Worm (Caenorhabditis elegans): ENCODE measurements around the gene K04G11.1.

The K04G11.1 gene

ce11 chrX:14324289-14324688 is 11.0 kb upstream of the K04G11.1 start (continued):
- no peak for TF ChIP-seq C06A6.2 (GFP tag; conservative IDR thresholded peaks at IDR 0.05)
- no peak for TF ChIP-seq sdz-38 (tag; optimal IDR thresholded peaks at IDR 0.05)
- TF ChIP-seq ztf-25 (GFP tag; IDR thresholded peaks at IDR 0.05), result no peak
- no peak for TF ChIP-seq F52B5.7 (tag; optimal IDR thresholded peaks at IDR 0.05)
- peak; percentile 41; the same call in 1 of the 2 replicates for TF ChIP-seq rcor-1 (GFP tag; IDR thresholded peaks at IDR 0.05)
- no peak for TF ChIP-seq akir-1 (GFP tag; optimal IDR thresholded peaks at IDR 0.05)
- TF ChIP-seq F49E8.2 (tag; optimal IDR thresholded peaks at IDR 0.05; ENCODE audit: insufficient read depth), result no peak
- no peak for TF ChIP-seq zim-3 (tag; optimal IDR thresholded peaks at IDR 0.05)
- TF ChIP-seq chd-7 (tag; optimal IDR thresholded peaks at IDR 0.05), result no peak
- TF ChIP-seq lsl-1 (GFP tag; optimal IDR thresholded peaks at IDR 0.05), result no peak
- TF ChIP-seq tlf-1 (GFP tag; optimal IDR thresholded peaks at IDR 0.05), result no peak
- TF ChIP-seq ekl-4 (GFP tag; IDR thresholded peaks at IDR 0.05), result no peak
- TF ChIP-seq rpc-1 (optimal IDR thresholded peaks at IDR 0.05), result no peak
- TF ChIP-seq rpc-1 (tag; optimal IDR thresholded peaks at IDR 0.05), result peak; percentile 14
- peak; percentile 97 for TF ChIP-seq snpc-1.1 (tag; optimal IDR thresholded peaks at IDR 0.05; ENCODE audit: insufficient read depth)
- no peak for TF ChIP-seq ztf-28 (GFP tag; IDR thresholded peaks at IDR 0.05)
- TF ChIP-seq let-607 (tag; optimal IDR thresholded peaks at IDR 0.05), result no peak
- TF ChIP-seq ztf-22 (GFP tag; optimal IDR thresholded peaks at IDR 0.05), result no peak
- TF ChIP-seq mes-4 (tag; optimal IDR thresholded peaks at IDR 0.05), result no peak
- peak; percentile 62; the same call in 1 of the 2 replicates for TF ChIP-seq madf-6 (GFP tag; IDR thresholded peaks at IDR 0.05)
- TF ChIP-seq sptf-2 (GFP tag; optimal IDR thresholded peaks at IDR 0.05), result no peak
- TF ChIP-seq pbrm-1 (GFP tag; IDR thresholded peaks at IDR 0.05), result peak; percentile 42
- TF ChIP-seq ceh-79 (tag; optimal IDR thresholded peaks at IDR 0.05), result no peak
- no peak for TF ChIP-seq B0336.3 (GFP tag; IDR thresholded peaks at IDR 0.05)
- no peak for TF ChIP-seq lin-40 (tag; optimal IDR thresholded peaks at IDR 0.05)
- peak in 1 of 2 experiments; percentile 35 for TF ChIP-seq rec-8 (tag; optimal IDR thresholded peaks at IDR 0.05)
- no peak for TF ChIP-seq lin-35 (GFP tag; optimal IDR thresholded peaks at IDR 0.05)

- TF ChIP-seq B0261.1 (tag; optimal IDR thresholded peaks at IDR 0.05), result no peak
- TF ChIP-seq let-607 (tag; optimal IDR thresholded peaks at IDR 0.05), result no peak
- no peak for TF ChIP-seq gei-17 (GFP tag; optimal IDR thresholded peaks at IDR 0.05)
- TF ChIP-seq F33H1.4 (GFP tag; IDR thresholded peaks at IDR 0.05), result no peak
- no peak for TF ChIP-seq efl-1 (GFP tag; optimal IDR thresholded peaks at IDR 0.05)
- TF ChIP-seq ets-4 (GFP tag; optimal IDR thresholded peaks at IDR 0.05), result no peak
- no peak for TF ChIP-seq lir-1 (GFP tag; conservative IDR thresholded peaks at IDR 0.05)
- TF ChIP-seq dox-1 (GFP tag; IDR thresholded peaks at IDR 0.05), result no peak
- TF ChIP-seq sea-2 (GFP tag; IDR thresholded peaks at IDR 0.05), result no peak
- no peak for TF ChIP-seq mcd-1 (GFP tag; IDR thresholded peaks at IDR 0.05)
- no peak for TF ChIP-seq F52B5.7 (tag; optimal IDR thresholded peaks at IDR 0.05)
- TF ChIP-seq lsl-1 (GFP tag; optimal IDR thresholded peaks at IDR 0.05), result no peak
These were observed 8.7 kb upstream of the K04G11.1 start for ce11 chrX:14326578-14326977.

ce11 chrX:14327398-14327797 is 7.9 kb upstream of the K04G11.1 start, which contains the start of gene C11H1.7:
C11H1.7 (plus strand) TSS chrX:14327409.
- TF ChIP-seq nfyb-1 (GFP tag; IDR thresholded peaks at IDR 0.05) (no peak), attf-6 (GFP tag; IDR thresholded peaks at IDR 0.05) (no peak), B0019.2 (GFP tag; conservative IDR thresholded peaks at IDR 0.05) (no peak), lsl-1 (GFP tag; optimal IDR thresholded peaks at IDR 0.05) (no peak), F22D6.2 (tag; optimal IDR thresholded peaks at IDR 0.05) (no peak), rec-8 (tag; optimal IDR thresholded peaks at IDR 0.05) (no peak), lin-26 (GFP tag; IDR thresholded peaks at IDR 0.05) (no peak)
